Fruit fly (Drosophila melanogaster) whole organism, embryonic: ENCODE measurements around the gene CG7275.
A peak's percentile ranks its signal among the peaks of the same experiment; 100 is the strongest.

ENCODE experiments used
- Aef1 ChIP-seq: fragments of 200-800 bp; sonication (Bioruptor generic); IDR thresholded peaks from 3 replicates; pipeline ENCODE4 v1.3.6; 2022; ENCODE audit warnings: missing biosample characterization, missing genetic modification characterization
- Asciz ChIP-seq: fragments of 200-800 bp; sonication (Bioruptor generic); optimal IDR thresholded peaks from 2 replicates; lab custom pipeline; 2017; ENCODE audit warnings: missing biosample characterization, mild to moderate bottlenecking, missing genetic modification characterization, missing genetic modification reagents
- Bteb2 ChIP-seq: fragments of 200-800 bp; sonication (Bioruptor generic); optimal IDR thresholded peaks from 2 replicates; lab custom pipeline; 2016; ENCODE audit warnings: missing biosample characterization, missing genetic modification characterization
- CG11085 ChIP-seq: fragments of 200-800 bp; sonication (Bioruptor generic); IDR thresholded peaks from 2 replicates; pipeline ENCODE4 v1.3.6; 2022; ENCODE audit warnings: missing biosample characterization, missing genetic modification characterization
- CG12104 ChIP-seq: fragments of 200-800 bp; sonication (Bioruptor generic); optimal IDR thresholded peaks from 3 replicates; lab custom pipeline; 2016; ENCODE audit warnings: missing biosample characterization, missing genetic modification characterization
- CG12236 ChIP-seq: fragments of 200-800 bp; sonication (Bioruptor generic); optimal IDR thresholded peaks from 2 replicates; lab custom pipeline; 2016; ENCODE audit warnings: missing biosample characterization, missing genetic modification characterization
- CG1233 ChIP-seq: fragments of 200-800 bp; sonication (Bioruptor generic); optimal IDR thresholded peaks from 4 replicates; lab custom pipeline; 2018; ENCODE audit warnings: missing biosample characterization, mild to moderate bottlenecking, missing genetic modification characterization
- CG14014 ChIP-seq: fragments of 200-800 bp; sonication (Bioruptor generic); IDR thresholded peaks from 2 replicates; pipeline ENCODE4 v1.3.6; 2022; ENCODE audit warnings: missing biosample characterization, missing genetic modification characterization
- CG14050 ChIP-seq: fragments of 200-800 bp; sonication (Bioruptor generic); IDR thresholded peaks from 3 replicates; pipeline ENCODE4 v1.3.6; 2022; ENCODE audit warnings: missing biosample characterization, missing genetic modification characterization
- CG15269 ChIP-seq: fragments of 200-800 bp; sonication (Bioruptor generic); optimal IDR thresholded peaks from 2 replicates; lab custom pipeline; 2018; ENCODE audit warnings: missing biosample characterization, mild to moderate bottlenecking, missing genetic modification characterization, moderate library complexity
- CG17328 ChIP-seq: fragments of 200-800 bp; sonication (Bioruptor generic); IDR thresholded peaks from 2 replicates; pipeline ENCODE4 v1.3.6; 2022; ENCODE audit warnings: missing biosample characterization, missing genetic modification characterization
- CG1792 ChIP-seq: fragments of 200-800 bp; sonication (Bioruptor generic); optimal IDR thresholded peaks from 2 replicates; lab custom pipeline; 2016; ENCODE audit warnings: missing biosample characterization, missing genetic modification characterization
- CG32532 ChIP-seq: fragments of 200-800 bp; sonication (Bioruptor generic); IDR thresholded peaks from 2 replicates; pipeline ENCODE4 v1.3.6; 2022; ENCODE audit warnings: missing biosample characterization, missing genetic modification characterization
- CG3726 ChIP-seq: fragments of 200-800 bp; sonication (Bioruptor generic); IDR thresholded peaks from 3 replicates; pipeline ENCODE4, ENCODE4 v1.3.6; 2022; ENCODE audit warnings: missing biosample characterization, missing genetic modification characterization
- CG3838 ChIP-seq: fragments of 200-800 bp; sonication (Bioruptor generic); optimal IDR thresholded peaks from 3 replicates; lab custom pipeline; 2016; ENCODE audit warnings: missing biosample characterization, missing genetic modification characterization
- CG3847 ChIP-seq: fragments of 200-800 bp; sonication (Bioruptor generic); IDR thresholded peaks from 2 replicates; pipeline ENCODE4 v1.3.6; 2022; ENCODE audit warnings: missing biosample characterization, missing genetic modification characterization
- CG5180 ChIP-seq: fragments of 200-800 bp; sonication (Bioruptor generic); optimal IDR thresholded peaks from 3 replicates; lab custom pipeline; 2017; ENCODE audit warnings: missing biosample characterization, missing genetic modification characterization, mild to moderate bottlenecking, moderate library complexity, missing genetic modification reagents
- CG6683 ChIP-seq: fragments of 200-800 bp; sonication (Bioruptor generic); optimal IDR thresholded peaks from 2 replicates; lab custom pipeline; 2017; ENCODE audit warnings: missing biosample characterization, mild to moderate bottlenecking, missing genetic modification characterization, missing genetic modification reagents
- Dip2 ChIP-seq: fragments of 200-800 bp; sonication (Bioruptor generic); IDR thresholded peaks from 2 replicates; pipeline ENCODE4 v1.3.6; 2022; ENCODE audit warnings: missing biosample characterization, missing genetic modification characterization
- Dll ChIP-seq: fragments of 200-800 bp; sonication (Bioruptor generic); IDR thresholded peaks from 4 replicates; pipeline ENCODE4 v1.3.6; 2022; ENCODE audit warnings: missing biosample characterization, missing genetic modification characterization; ENCODE audit not compliant: partially characterized antibody
- Dref ChIP-seq: fragments of 200-800 bp; sonication (Bioruptor generic); IDR thresholded peaks from 2 replicates; pipeline ENCODE4 v1.3.6; 2022; ENCODE audit warnings: missing biosample characterization, missing genetic modification characterization
- Ets65A ChIP-seq: fragments of 200-800 bp; sonication (Bioruptor generic); peaks from one replicate; lab custom pipeline; 2016; ENCODE audit warnings: missing biosample characterization, missing genetic modification characterization
- H2.0 ChIP-seq: fragments of 200-800 bp; sonication (Bioruptor generic); IDR thresholded peaks from 2 replicates; pipeline ENCODE4 v1.3.6; 2022; ENCODE audit warnings: missing biosample characterization, missing genetic modification characterization
- HLH4C ChIP-seq: fragments of 200-800 bp; sonication (Bioruptor generic); IDR thresholded peaks from 3 replicates; pipeline ENCODE4 v1.3.6; 2022; ENCODE audit warnings: missing biosample characterization, missing genetic modification characterization; ENCODE audit not compliant: partially characterized antibody
- MBD-R2 ChIP-seq: fragments of 200-800 bp; sonication (Bioruptor generic); IDR thresholded peaks from 2 replicates; pipeline ENCODE4 v1.3.6; 2022; ENCODE audit warnings: missing biosample characterization, missing genetic modification characterization
- NC2β ChIP-seq: fragments of 200-800 bp; sonication (Bioruptor generic); optimal IDR thresholded peaks from 2 replicates; lab custom pipeline; 2016; ENCODE audit warnings: missing biosample characterization, missing genetic modification characterization
- NFAT ChIP-seq: fragments of 200-800 bp; sonication (Bioruptor generic); IDR thresholded peaks from 2 replicates; pipeline ENCODE4 v1.3.6; 2022; ENCODE audit warnings: missing biosample characterization, missing genetic modification characterization
- Neu2 ChIP-seq: fragments of 200-800 bp; sonication (Bioruptor generic); optimal IDR thresholded peaks from 3 replicates; lab custom pipeline; 2016; ENCODE audit warnings: missing biosample characterization, missing genetic modification characterization, borderline replicate concordance
- Oaz ChIP-seq: fragments of 200-800 bp; sonication (Bioruptor generic); IDR thresholded peaks from 2 replicates; pipeline ENCODE4 v1.3.6; 2022; ENCODE audit warnings: missing biosample characterization, missing genetic modification characterization
- Optix ChIP-seq: fragments of 200-800 bp; sonication (Bioruptor generic); IDR thresholded peaks from 3 replicates; pipeline ENCODE4 v1.3.6; 2022; ENCODE audit warnings: missing biosample characterization, missing genetic modification characterization
- Sox102F ChIP-seq: fragments of 200-800 bp; sonication (Bioruptor generic); optimal IDR thresholded peaks from 2 replicates; lab custom pipeline; 2018; ENCODE audit warnings: missing biosample characterization, mild to moderate bottlenecking, missing genetic modification characterization, moderate library complexity
- ac ChIP-seq: fragments of 200-800 bp; sonication (Bioruptor generic); optimal IDR thresholded peaks from 3 replicates; lab custom pipeline; 2017; ENCODE audit warnings: missing biosample characterization, mild to moderate bottlenecking, missing genetic modification characterization
- ap ChIP-seq: fragments of 200-800 bp; sonication (Bioruptor generic); IDR thresholded peaks from 2 replicates; pipeline ENCODE4 v1.3.6; 2022; ENCODE audit warnings: missing biosample characterization, missing genetic modification characterization
- ash1 ChIP-seq: fragments of 200-800 bp; sonication (Bioruptor generic); optimal IDR thresholded peaks from 2 replicates; lab custom pipeline; 2018; ENCODE audit warnings: missing biosample characterization, mild to moderate bottlenecking, missing genetic modification characterization
- chif ChIP-seq, 2 experiments: fragments of 200-800 bp; sonication (Bioruptor generic); optimal IDR thresholded peaks; 3 replicates each; lab custom pipeline; 2016; ENCODE audit warnings: missing biosample characterization in 2 of 2, missing genetic modification characterization in 2 of 2
- chinmo ChIP-seq: fragments of 200-800 bp; sonication (Bioruptor generic); IDR thresholded peaks from 4 replicates; pipeline ENCODE4 v1.3.6; 2022; ENCODE audit warnings: missing biosample characterization, missing genetic modification characterization; ENCODE audit not compliant: partially characterized antibody
- ci ChIP-seq: fragments of 200-800 bp; sonication (Bioruptor generic); IDR thresholded peaks from 3 replicates; pipeline ENCODE4 v1.3.6; 2022; ENCODE audit warnings: missing biosample characterization, missing genetic modification characterization
- crc ChIP-seq: fragments of 200-800 bp; sonication (Bioruptor generic); optimal IDR thresholded peaks from 2 replicates; lab custom pipeline; 2016; ENCODE audit warnings: missing biosample characterization, missing genetic modification characterization
- en ChIP-seq: fragments of 200-800 bp; sonication (Bioruptor generic); optimal IDR thresholded peaks from 2 replicates; lab custom pipeline; 2016; ENCODE audit warnings: missing biosample characterization, missing genetic modification characterization
- fd96Cb ChIP-seq: fragments of 200-800 bp; sonication (Bioruptor generic); optimal IDR thresholded peaks from 2 replicates; lab custom pipeline; 2018; ENCODE audit warnings: missing biosample characterization, mild to moderate bottlenecking, missing genetic modification characterization, moderate library complexity
- ftz-f1 ChIP-seq: fragments of 200-800 bp; sonication (Bioruptor generic); optimal IDR thresholded peaks from 2 replicates; lab custom pipeline; 2016; ENCODE audit warnings: missing biosample characterization, missing genetic modification characterization
- gsb ChIP-seq: fragments of 200-800 bp; sonication (Bioruptor generic); IDR thresholded peaks from 2 replicates; pipeline ENCODE4 v1.3.6; 2022; ENCODE audit warnings: missing biosample characterization, missing genetic modification characterization
- insv ChIP-seq, 2 experiments: fragments of 200-800 bp; sonication (Bioruptor generic); optimal IDR thresholded peaks; 3 replicates each; lab custom pipeline; 2016 to 2018; ENCODE audit warnings: missing biosample characterization in 2 of 2, missing genetic modification characterization in 2 of 2
- odd ChIP-seq: fragments of 200-800 bp; sonication (Bioruptor generic); optimal IDR thresholded peaks from 2 replicates; lab custom pipeline; 2017; ENCODE audit warnings: missing biosample characterization, mild to moderate bottlenecking, missing genetic modification characterization
- ro ChIP-seq: fragments of 200-800 bp; sonication (Bioruptor generic); IDR thresholded peaks from 2 replicates; pipeline ENCODE4 v1.3.6; 2022; ENCODE audit warnings: missing biosample characterization, missing genetic modification characterization
- scrt ChIP-seq: fragments of 200-800 bp; sonication (Bioruptor generic); optimal IDR thresholded peaks from 2 replicates; lab custom pipeline; 2018; ENCODE audit warnings: missing biosample characterization, mild to moderate bottlenecking, missing genetic modification characterization, moderate library complexity
- stwl ChIP-seq: fragments of 200-800 bp; sonication (Bioruptor generic); optimal IDR thresholded peaks from 3 replicates; lab custom pipeline; 2018; ENCODE audit warnings: missing biosample characterization, mild to moderate bottlenecking, missing genetic modification characterization, moderate library complexity
- tll ChIP-seq, 2 experiments: fragments of 200-800 bp in 1 of 2; fragments of >200 bp in 1 of 2; sonication (Bioruptor generic) in 1 of 2; optimal IDR thresholded peaks; 2 replicates each; lab custom pipeline; 2017 to 2019; ENCODE audit warnings: missing biosample characterization in 2 of 2, missing genetic modification characterization in 2 of 2, mild to moderate bottlenecking in 1 of 2, moderate library complexity in 1 of 2
- toy ChIP-seq: fragments of 200-800 bp; sonication (Bioruptor generic); IDR thresholded peaks from 2 replicates; pipeline ENCODE4 v1.3.6; 2022; ENCODE audit warnings: missing biosample characterization, missing genetic modification characterization
- wdn ChIP-seq: fragments of 200-800 bp; sonication (Bioruptor generic); IDR thresholded peaks from 2 replicates; pipeline ENCODE4 v1.3.6; 2022; ENCODE audit warnings: missing biosample characterization, missing genetic modification characterization

Gene CG7275

dm6 chr3L:15537916-15538581 is 39.3 kb downstream of the CG7275 start (continued):
- TF ChIP-seq ftz-f1 (GFP tag; lab: Kevin White, UChicago): no peak
- no peak for TF ChIP-seq CG3838 (GFP tag; lab: Kevin White, UChicago)
- TF ChIP-seq Optix (GFP tag; lab: Robert Waterston, UW): no peak
- no peak for TF ChIP-seq Dref (GFP tag; lab: Robert Waterston, UW)
- TF ChIP-seq toy (GFP tag; lab: Robert Waterston, UW): 0 out of 2 replicates have a peak, but pooled peaks have one; percentile 16
- TF ChIP-seq ap (GFP tag; lab: Robert Waterston, UW): no peak
- no peak for TF ChIP-seq insv (GFP tag; optimal IDR thresholded peaks at IDR 0.05; lab: Kevin White, UChicago)
- TF ChIP-seq HLH4C (GFP tag; lab: Robert Waterston, UW): no peak
- TF ChIP-seq CG12104 (GFP tag; lab: Kevin White, UChicago): peak; percentile 58
- TF ChIP-seq Dll (GFP tag; lab: Robert Waterston, UW): no peak
- peak; percentile 55 for TF ChIP-seq CG5180
- TF ChIP-seq ash1: no peak
- no peak for TF ChIP-seq MBD-R2 (GFP tag; lab: Robert Waterston, UW)
- TF ChIP-seq CG15269 (tag; lab: Kevin White, UChicago): peak; percentile 78
- no peak for TF ChIP-seq NC2β (GFP tag; lab: Kevin White, UChicago)
- TF ChIP-seq CG14014 (GFP tag; lab: Robert Waterston, UW): no peak
- no peak for TF ChIP-seq ro (GFP tag; lab: Robert Waterston, UW)
- no peak; the same call in 1 of the 2 replicates for TF ChIP-seq CG32532 (GFP tag; lab: Robert Waterston, UW)
- TF ChIP-seq Neu2 (GFP tag; lab: Kevin White, UChicago): no peak
- no peak for TF ChIP-seq Oaz (GFP tag; lab: Robert Waterston, UW)
- TF ChIP-seq H2.0 (GFP tag; lab: Robert Waterston, UW): no peak; the same call in 1 of the 2 replicates
- TF ChIP-seq CG14050 (GFP tag; lab: Robert Waterston, UW): no peak
- no peak for TF ChIP-seq CG11085 (GFP tag; lab: Robert Waterston, UW)
- peak; percentile 72 for TF ChIP-seq fd96Cb (tag; lab: Kevin White, UChicago)
- no peak for TF ChIP-seq NFAT (GFP tag; lab: Robert Waterston, UW)
- TF ChIP-seq CG3847: no peak
- TF ChIP-seq CG17328 (GFP tag; lab: Robert Waterston, UW): peak; percentile 39; the same call in 1 of the 2 replicates
- TF ChIP-seq Aef1 (GFP tag; lab: Robert Waterston, UW): 0 out of 3 replicates have a peak, but pooled peaks have one; percentile 10
- no peak for TF ChIP-seq ci
- peak; percentile 6 for TF ChIP-seq CG6683 (GFP tag; lab: Kevin White, UChicago)
- no peak for TF ChIP-seq Dip2 (GFP tag; lab: Robert Waterston, UW)
- TF ChIP-seq en (GFP tag; lab: Kevin White, UChicago): no peak
- peak; percentile 75 for TF ChIP-seq Asciz
- TF ChIP-seq Bteb2: peak; percentile 46
- TF ChIP-seq CG1233 (GFP tag; lab: Kevin White, UChicago): peak; percentile 50
- 0 out of 4 replicates have a peak, but pooled peaks have one; percentile 42 for TF ChIP-seq chinmo
- no peak for TF ChIP-seq wdn
- TF ChIP-seq stwl (tag; lab: Kevin White, UChicago): no peak
- peak; percentile 8 for TF ChIP-seq crc
- no peak for TF ChIP-seq ac (GFP tag; lab: Kevin White, UChicago)
- TF ChIP-seq Ets65A (GFP tag; lab: Kevin White, UChicago): no peak
- no peak for TF ChIP-seq CG1792 (GFP tag; lab: Kevin White, UChicago)
- TF ChIP-seq CG12236 (GFP tag; lab: Kevin White, UChicago): peak; percentile 25
- TF ChIP-seq tll (GFP tag; optimal IDR thresholded peaks at IDR 0.05; lab: Kevin White, UChicago): peak in 1 of 2 experiments; percentile 77
- TF ChIP-seq gsb: no peak
- peak; percentile 83 for TF ChIP-seq Sox102F (GFP tag; lab: Kevin White, UChicago)
- TF ChIP-seq chif (GFP tag; optimal IDR thresholded peaks at IDR 0.05; lab: Kevin White, UChicago): peak; percentile 59 to 70
- TF ChIP-seq scrt (GFP tag; lab: Kevin White, UChicago): peak; percentile 49
- TF ChIP-seq odd: peak; percentile 65
- no peak for TF ChIP-seq CG3726
